Worm (Caenorhabditis elegans) whole organism, early embryonic: ENCODE results near the gene R09H10.7.
"Not testable (repeated sequence)": the region's sequence is repeated elsewhere in the genome, so short reads cannot be mapped to it uniquely, and the experiment has no call there.

Experiments
- ama-1 ChIP-seq: fragments of 150-350 bp; optimal IDR thresholded peaks from 2 replicates; lab custom pipeline; 2014
- hmbx-1 ChIP-seq: sonication (generic microtip); optimal IDR thresholded peaks from 2 replicates; lab custom pipeline; 2016; ENCODE audit warnings: mild to moderate bottlenecking, missing genetic modification characterization, missing compliant biosample characterization
- hmg-4 ChIP-seq: fragments of 200-800 bp; sonication (Bioruptor generic); optimal IDR thresholded peaks from 2 replicates; lab custom pipeline; 2018; ENCODE audit warnings: mild to moderate bottlenecking, missing genetic modification characterization, missing compliant biosample characterization
- hnd-1 ChIP-seq: sonication (generic microtip); optimal IDR thresholded peaks from 2 replicates; lab custom pipeline; 2016; ENCODE audit warnings: missing genetic modification characterization, missing compliant biosample characterization
- tbx-11 ChIP-seq: fragments of 200-800 bp; sonication (Bioruptor generic); IDR thresholded peaks from 2 replicates; pipeline ENCODE4 v1.3.6; 2022; ENCODE audit warnings: missing genetic modification characterization, missing compliant biosample characterization
- tbx-37 ChIP-seq: fragments of 200-800 bp; sonication (Bioruptor generic); conservative IDR thresholded peaks from 2 replicates; pipeline ENCODE4 v1.3.6; 2022; ENCODE audit warnings: missing genetic modification reagents, missing genetic modification characterization, missing compliant biosample characterization

DNA sequence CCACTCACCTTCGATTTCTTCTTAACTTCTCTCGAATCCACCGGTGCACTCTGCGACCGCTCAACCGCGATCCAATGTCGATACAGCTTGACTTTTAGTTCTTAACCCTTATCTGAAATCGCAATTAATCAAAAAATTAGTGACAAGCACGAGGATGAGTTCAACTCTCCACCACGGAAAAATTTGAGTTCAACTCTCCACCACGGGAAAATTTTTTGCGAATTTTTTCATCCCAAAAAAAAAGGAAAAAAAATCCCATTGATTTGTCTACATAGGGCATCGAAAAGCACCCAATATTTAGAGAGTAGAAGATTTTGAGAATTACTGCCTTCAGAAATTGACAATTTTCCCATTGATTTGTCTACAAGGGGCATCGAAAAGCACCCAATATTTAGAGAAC, 33.1 kb downstream of the R09H10.7 start, which contains the start of gene glb-19:
- TF ChIP-seq tbx-11 (GFP tag; lab: Robert Waterston, UW); ama-1 (lab: Kevin White, UChicago); hnd-1 (tag; lab: Kevin White, UChicago); hmbx-1 (tag; lab: Kevin White, UChicago); tbx-37 (GFP tag; lab: Robert Waterston, UW); hmg-4 (GFP tag; lab: Kevin White, UChicago): not testable (repeated sequence)
